Fruit fly (Drosophila melanogaster): ENCODE results near the gene CG4045.

Gene CG4045

dm6 chrX:2070708-2071063 lies 5.0 kb downstream of the CG4045 start (continued):
- no peak for TF ChIP-seq dm (GFP tag; optimal IDR thresholded peaks at IDR 0.05)
- TF ChIP-seq slbo (GFP tag; IDR thresholded peaks at IDR 0.05), result peak; percentile 76
- TF ChIP-seq CG6272 (GFP tag; IDR thresholded peaks at IDR 0.05), result peak; percentile 39; the same call in 1 of the 2 replicates
- TF ChIP-seq CG8359 (GFP tag; optimal IDR thresholded peaks at IDR 0.05; ENCODE audit: borderline replicate concordance), result no peak
- 0 out of 2 replicates have a peak, but pooled peaks have one; percentile 13 for TF ChIP-seq CG10959 (GFP tag; IDR thresholded peaks at IDR 0.05)
- TF ChIP-seq CG7271 (tag; optimal IDR thresholded peaks at IDR 0.05), result no peak
- peak; percentile 95 for TF ChIP-seq Med (GFP tag)
- TF ChIP-seq CG8281 (tag; optimal IDR thresholded peaks at IDR 0.05), result peak; percentile 13
- TF ChIP-seq Hsf (GFP tag; optimal IDR thresholded peaks at IDR 0.05), result peak; percentile 39
- TF ChIP-seq CG10209 (GFP tag; optimal IDR thresholded peaks at IDR 0.05), result peak; percentile 43
- TF ChIP-seq CG3726 (GFP tag; IDR thresholded peaks at IDR 0.05), result 0 out of 3 replicates have a peak, but pooled peaks have one; percentile 44
- peak; percentile 40 for TF ChIP-seq CG13894 (tag; optimal IDR thresholded peaks at IDR 0.05)
- no peak for TF ChIP-seq cato (GFP tag; optimal IDR thresholded peaks at IDR 0.05; ENCODE audit: borderline replicate concordance)
- TF ChIP-seq mld (GFP tag; IDR thresholded peaks at IDR 0.05; ENCODE audit: partially characterized antibody), result no peak
- peak; percentile 96 for TF ChIP-seq grau (tag; optimal IDR thresholded peaks at IDR 0.05)
- TF ChIP-seq odd (GFP tag; optimal IDR thresholded peaks at IDR 0.05), result no peak
- TF ChIP-seq z (GFP tag; IDR thresholded peaks at IDR 0.05), result no peak
- peak; percentile 71 for TF ChIP-seq CG7839 (tag; optimal IDR thresholded peaks at IDR 0.05)
- peak; percentile 31; the same call in 1 of the 2 replicates for TF ChIP-seq CG14667 (GFP tag; IDR thresholded peaks at IDR 0.05)
- no peak for TF ChIP-seq cad (GFP tag; optimal IDR thresholded peaks at IDR 0.05)
- TF ChIP-seq esg (GFP tag; conservative IDR thresholded peaks at IDR 0.05), result peak; percentile 75
- TF ChIP-seq Fer3 (tag; optimal IDR thresholded peaks at IDR 0.05), result peak; percentile 58
- peak; percentile 52; the same call in 1 of the 2 replicates for TF ChIP-seq MBD-R2 (GFP tag; IDR thresholded peaks at IDR 0.05)
- peak; percentile 43 for TF ChIP-seq E2f2 (GFP tag; IDR thresholded peaks at IDR 0.05)
- peak; percentile 11 for TF ChIP-seq CG10147 (GFP tag; optimal IDR thresholded peaks at IDR 0.05)
- 0 out of 2 replicates have a peak, but pooled peaks have one; percentile 38 for TF ChIP-seq chm (GFP tag; IDR thresholded peaks at IDR 0.05)
- TF ChIP-seq Six4 (GFP tag; optimal IDR thresholded peaks at IDR 0.05), result peak; percentile 14
- no peak for TF ChIP-seq hb (GFP tag; IDR thresholded peaks at IDR 0.05; ENCODE audit: partially characterized antibody)
- no peak for TF ChIP-seq fd64A (GFP tag; optimal IDR thresholded peaks at IDR 0.05)
- peak; percentile 66 for TF ChIP-seq sug (tag; optimal IDR thresholded peaks at IDR 0.05)
- TF ChIP-seq CG14710 (tag; optimal IDR thresholded peaks at IDR 0.05), result no peak
- no peak for TF ChIP-seq CG6813 (GFP tag; optimal IDR thresholded peaks at IDR 0.05)
- TF ChIP-seq GATAe (GFP tag; conservative IDR thresholded peaks at IDR 0.05), result no peak
- TF ChIP-seq slp2 (GFP tag; optimal IDR thresholded peaks at IDR 0.05), result peak; percentile 35
- TF ChIP-seq lola (GFP tag; optimal IDR thresholded peaks at IDR 0.05), result peak in 1 of 3 experiments; percentile 5
- TF ChIP-seq CG6791 (GFP tag; IDR thresholded peaks at IDR 0.05; ENCODE audit: partially characterized antibody), result no peak
- no peak for TF ChIP-seq psq (GFP tag; optimal IDR thresholded peaks at IDR 0.05)
- TF ChIP-seq Dek (tag; optimal IDR thresholded peaks at IDR 0.05), result peak; percentile 58
- TF ChIP-seq Max (GFP tag; optimal IDR thresholded peaks at IDR 0.05), result no peak
- TF ChIP-seq CG16863 (GFP tag; optimal IDR thresholded peaks at IDR 0.05), result peak; percentile 56
- TF ChIP-seq CG1602 (GFP tag; optimal IDR thresholded peaks at IDR 0.05), result peak; percentile 14
- peak; percentile 55; the same call in 1 of the 2 replicates for TF ChIP-seq CG17328 (GFP tag; IDR thresholded peaks at IDR 0.05)
- no peak for TF ChIP-seq CG7928 (GFP tag; optimal IDR thresholded peaks at IDR 0.05)
- TF ChIP-seq lbe (GFP tag; optimal IDR thresholded peaks at IDR 0.05), result no peak
- no peak for TF ChIP-seq croc (GFP tag; conservative IDR thresholded peaks at IDR 0.05)
- TF ChIP-seq D (optimal IDR thresholded peaks at IDR 0.05), result no peak
- peak; percentile 36 for TF ChIP-seq D (GFP tag; optimal IDR thresholded peaks at IDR 0.05)
- peak; percentile 49 for TF ChIP-seq phol (tag; optimal IDR thresholded peaks at IDR 0.05)
- no peak for TF ChIP-seq ac (GFP tag; optimal IDR thresholded peaks at IDR 0.05)
- no peak for TF ChIP-seq ash1 (GFP tag; optimal IDR thresholded peaks at IDR 0.05)

Measured in whole organism, embryonic.